Fruit fly (Drosophila melanogaster) whole organism, embryonic: ENCODE data around the gene CG6330.

Experiments used
- B-H1 ChIP-seq: fragments of 200-800 bp; sonication (Bioruptor generic); IDR thresholded peaks from 3 replicates; pipeline ENCODE4 v1.3.6; 2022; ENCODE audit warnings: missing biosample characterization, missing genetic modification characterization
- B-H2 ChIP-seq: fragments of 200-800 bp; sonication (Bioruptor generic); optimal IDR thresholded peaks from 2 replicates; lab custom pipeline; 2018; ENCODE audit warnings: missing biosample characterization, mild to moderate bottlenecking, missing genetic modification characterization
- CG10147 ChIP-seq: fragments of 200-800 bp; sonication (Bioruptor generic); optimal IDR thresholded peaks from 2 replicates; lab custom pipeline; 2019; ENCODE audit warnings: missing biosample characterization, mild to moderate bottlenecking, missing genetic modification characterization, moderate library complexity
- CG10543 ChIP-seq: fragments of 200-800 bp; sonication (Bioruptor generic); optimal IDR thresholded peaks from 3 replicates; lab custom pipeline; 2017; ENCODE audit warnings: missing biosample characterization, mild to moderate bottlenecking, missing genetic modification characterization, moderate library complexity
- CG10959 ChIP-seq: fragments of 200-800 bp; sonication (Bioruptor generic); IDR thresholded peaks from 2 replicates; pipeline ENCODE4 v1.3.6; 2022; ENCODE audit warnings: missing biosample characterization, missing genetic modification characterization
- CG11504 ChIP-seq: fragments of 200-800 bp; sonication (Bioruptor generic); optimal IDR thresholded peaks from 3 replicates; lab custom pipeline; 2019; ENCODE audit warnings: missing biosample characterization, mild to moderate bottlenecking, missing genetic modification characterization, moderate library complexity
- CG11560 ChIP-seq: fragments of 200-800 bp; sonication (Bioruptor generic); IDR thresholded peaks from 3 replicates; pipeline ENCODE4 v1.3.6; 2022; ENCODE audit warnings: missing biosample characterization, missing genetic modification characterization
- CG12942 ChIP-seq: fragments of 200-800 bp; sonication (Bioruptor generic); optimal IDR thresholded peaks from 3 replicates; lab custom pipeline; 2016; ENCODE audit warnings: missing biosample characterization, missing genetic modification characterization
- CG15696 ChIP-seq: fragments of 200-800 bp; sonication (Bioruptor generic); optimal IDR thresholded peaks from 2 replicates; lab custom pipeline; 2019; ENCODE audit warnings: missing biosample characterization, mild to moderate bottlenecking, missing genetic modification characterization, moderate library complexity
- CG17568 ChIP-seq: fragments of 200-800 bp; sonication (Bioruptor generic); optimal IDR thresholded peaks from 2 replicates; lab custom pipeline; 2018; ENCODE audit warnings: missing biosample characterization, mild to moderate bottlenecking, missing genetic modification characterization, moderate library complexity
- CG18764 ChIP-seq: fragments of 200-800 bp; sonication (Bioruptor generic); optimal IDR thresholded peaks from 3 replicates; lab custom pipeline; 2016; ENCODE audit warnings: missing biosample characterization, missing genetic modification characterization
- CG33213 ChIP-seq: fragments of 200-800 bp; sonication (Bioruptor generic); optimal IDR thresholded peaks from 3 replicates; lab custom pipeline; 2016; ENCODE audit warnings: missing biosample characterization, missing genetic modification characterization
- CG3838 ChIP-seq: fragments of 200-800 bp; sonication (Bioruptor generic); optimal IDR thresholded peaks from 3 replicates; lab custom pipeline; 2016; ENCODE audit warnings: missing biosample characterization, missing genetic modification characterization
- CG4282 ChIP-seq: fragments of 200-800 bp; sonication (Bioruptor generic); optimal IDR thresholded peaks from 2 replicates; lab custom pipeline; 2016; ENCODE audit warnings: missing biosample characterization, missing genetic modification characterization
- CG6791 ChIP-seq: fragments of 200-800 bp; sonication (Bioruptor generic); IDR thresholded peaks from 3 replicates; pipeline ENCODE4 v1.3.6; 2022; ENCODE audit warnings: missing biosample characterization, missing genetic modification characterization; ENCODE audit not compliant: partially characterized antibody
- CG7928 ChIP-seq: fragments of 200-800 bp; sonication (Bioruptor generic); optimal IDR thresholded peaks from 2 replicates; lab custom pipeline; 2017; ENCODE audit warnings: missing biosample characterization, mild to moderate bottlenecking, missing genetic modification characterization
- CG8290 ChIP-seq, 3 experiments: fragments of 200-800 bp; sonication (Bioruptor generic); optimal IDR thresholded peaks; 2 replicates each; lab custom pipeline; 2016 to 2019; ENCODE audit warnings: missing biosample characterization in 3 of 3, missing genetic modification characterization in 3 of 3, mild to moderate bottlenecking in 2 of 3, moderate library complexity in 1 of 3
- CG9876 ChIP-seq: fragments of 200-800 bp; sonication (Bioruptor generic); optimal IDR thresholded peaks from 2 replicates; lab custom pipeline; 2016; ENCODE audit warnings: missing biosample characterization, missing genetic modification characterization
- CHES-1-like ChIP-seq: fragments of 200-800 bp; sonication (Bioruptor generic); optimal IDR thresholded peaks from 2 replicates; lab custom pipeline; 2016; ENCODE audit warnings: missing biosample characterization, missing genetic modification characterization
- Chrac-16 ChIP-seq: fragments of 200-800 bp; sonication (Bioruptor generic); optimal IDR thresholded peaks from 3 replicates; lab custom pipeline; 2016; ENCODE audit warnings: missing biosample characterization, missing genetic modification characterization
- Gug ChIP-seq: fragments of 200-800 bp; sonication (Bioruptor generic); IDR thresholded peaks from 4 replicates; pipeline ENCODE4 v1.3.6; 2022; ENCODE audit warnings: missing biosample characterization, missing genetic modification characterization
- H15 ChIP-seq: fragments of 200-800 bp; sonication (Bioruptor generic); IDR thresholded peaks from 3 replicates; pipeline ENCODE4 v1.3.6; 2022; ENCODE audit warnings: missing biosample characterization, missing genetic modification characterization
- MTF-1 ChIP-seq: fragments of 200-800 bp; sonication (Bioruptor generic); optimal IDR thresholded peaks from 2 replicates; lab custom pipeline; 2018; ENCODE audit warnings: missing biosample characterization, mild to moderate bottlenecking, missing genetic modification characterization, borderline replicate concordance
- Mad ChIP-seq: fragments of 200-800 bp; sonication (Bioruptor generic); optimal IDR thresholded peaks from 2 replicates; lab custom pipeline; 2016; ENCODE audit warnings: missing biosample characterization, missing genetic modification characterization
- Mrtf ChIP-seq: fragments of 200-800 bp; sonication (Bioruptor generic); IDR thresholded peaks from 3 replicates; pipeline ENCODE4 v1.3.6; 2022; ENCODE audit warnings: missing biosample characterization, missing genetic modification characterization
- PHDP ChIP-seq: fragments of 200-800 bp; sonication (Bioruptor generic); optimal IDR thresholded peaks from 3 replicates; lab custom pipeline; 2018; ENCODE audit warnings: missing biosample characterization, mild to moderate bottlenecking, missing genetic modification characterization, moderate library complexity
- Scr ChIP-seq: fragments of 200-800 bp; sonication (Bioruptor generic); IDR thresholded peaks from 2 replicates; pipeline ENCODE4 v1.3.6; 2022; ENCODE audit warnings: missing biosample characterization, missing genetic modification characterization; ENCODE audit not compliant: partially characterized antibody
- Sin3A ChIP-seq: fragments of >200 bp; optimal IDR thresholded peaks from 2 replicates; lab custom pipeline; 2018
- Stat92E ChIP-seq, 3 experiments: fragments of >200 bp in 2 of 3; fragments of 200-800 bp in 1 of 3; sonication (Bioruptor generic) in 1 of 3; optimal IDR thresholded peaks; 2 replicates each; lab custom pipeline; 2017 to 2019; ENCODE audit warnings: missing biosample characterization in 3 of 3, missing genetic modification characterization in 3 of 3, mild to moderate bottlenecking in 1 of 3, moderate library complexity in 1 of 3
- aop ChIP-seq: fragments of 200-800 bp; sonication (Bioruptor generic); IDR thresholded peaks from 2 replicates; pipeline ENCODE4 v1.3.6; 2022; ENCODE audit warnings: missing biosample characterization, missing genetic modification characterization
- ase ChIP-seq: fragments of 200-800 bp; sonication (Bioruptor generic); IDR thresholded peaks from 3 replicates; pipeline ENCODE4 v1.3.6; 2022; ENCODE audit warnings: missing biosample characterization, missing genetic modification characterization
- bab2 ChIP-seq: fragments of 200-800 bp; sonication (Bioruptor generic); optimal IDR thresholded peaks from 2 replicates; lab custom pipeline; 2016; ENCODE audit warnings: missing biosample characterization, missing genetic modification characterization
- chinmo ChIP-seq: fragments of 200-800 bp; sonication (Bioruptor generic); IDR thresholded peaks from 4 replicates; pipeline ENCODE4 v1.3.6; 2022; ENCODE audit warnings: missing biosample characterization, missing genetic modification characterization; ENCODE audit not compliant: partially characterized antibody
- cwo ChIP-seq: fragments of 200-800 bp; sonication (Bioruptor generic); optimal IDR thresholded peaks from 3 replicates; lab custom pipeline; 2017; ENCODE audit warnings: missing biosample characterization, missing genetic modification characterization, mild to moderate bottlenecking, moderate library complexity, missing genetic modification reagents
- ftz-f1 ChIP-seq: fragments of 200-800 bp; sonication (Bioruptor generic); optimal IDR thresholded peaks from 2 replicates; lab custom pipeline; 2016; ENCODE audit warnings: missing biosample characterization, missing genetic modification characterization
- grau ChIP-seq: fragments of 200-800 bp; optimal IDR thresholded peaks from 3 replicates; lab custom pipeline; 2019; ENCODE audit warnings: missing biosample characterization, mild to moderate bottlenecking, missing genetic modification characterization, moderate library complexity
- kni ChIP-seq: fragments of 200-800 bp; sonication (Bioruptor generic); optimal IDR thresholded peaks from 3 replicates; lab custom pipeline; 2017; ENCODE audit warnings: mild to moderate bottlenecking, missing biosample characterization, missing genetic modification reagents, missing genetic modification characterization
- lola ChIP-seq, 3 experiments: fragments of >200 bp in 2 of 3; fragments of 200-800 bp in 1 of 3; sonication (Bioruptor generic) in 1 of 3; optimal IDR thresholded peaks; 2 replicates each; lab custom pipeline; 2017 to 2019; ENCODE audit warnings: missing biosample characterization in 3 of 3, missing genetic modification characterization in 3 of 3, mild to moderate bottlenecking in 1 of 3, moderate library complexity in 1 of 3
- lov ChIP-seq, 2 experiments: fragments of 200-800 bp in 1 of 2; fragments of >200 bp in 1 of 2; sonication (Bioruptor generic) in 1 of 2; IDR thresholded peaks in 1 of 2; optimal IDR thresholded peaks in 1 of 2; 2 replicates in 1 of 2; 3 replicates in 1 of 2; pipeline versions ENCODE4 v1.3.6 to Lab custom; 2017 to 2022; ENCODE audit warnings: missing biosample characterization in 1 of 2, missing genetic modification characterization in 1 of 2
- pho ChIP-seq: fragments of 200-800 bp; sonication (Bioruptor generic); optimal IDR thresholded peaks from 2 replicates; lab custom pipeline; 2016; ENCODE audit warnings: missing biosample characterization, missing genetic modification characterization
- pnt ChIP-seq: fragments of 200-800 bp; sonication (Bioruptor generic); optimal IDR thresholded peaks from 3 replicates; lab custom pipeline; 2016; ENCODE audit warnings: missing biosample characterization, missing genetic modification characterization
- run ChIP-seq: fragments of 200-800 bp; sonication (Bioruptor generic); optimal IDR thresholded peaks from 3 replicates; lab custom pipeline; 2018; ENCODE audit warnings: missing biosample characterization, mild to moderate bottlenecking, missing genetic modification characterization
- scrt ChIP-seq: fragments of 200-800 bp; sonication (Bioruptor generic); optimal IDR thresholded peaks from 2 replicates; lab custom pipeline; 2018; ENCODE audit warnings: missing biosample characterization, mild to moderate bottlenecking, missing genetic modification characterization, moderate library complexity
- sim ChIP-seq: fragments of 200-800 bp; sonication (Bioruptor generic); IDR thresholded peaks from 2 replicates; pipeline ENCODE4 v1.3.6; 2022; ENCODE audit warnings: missing biosample characterization, missing genetic modification characterization
- sima ChIP-seq: fragments of 200-800 bp; sonication (Bioruptor generic); optimal IDR thresholded peaks from 2 replicates; lab custom pipeline; 2016; ENCODE audit warnings: missing biosample characterization, missing genetic modification characterization
- so ChIP-seq: fragments of 200-800 bp; sonication (Bioruptor generic); IDR thresholded peaks from 3 replicates; pipeline ENCODE4 v1.3.6; 2022; ENCODE audit warnings: missing biosample characterization, missing genetic modification characterization
- ssp ChIP-seq: fragments of 200-800 bp; sonication (Bioruptor generic); IDR thresholded peaks from 2 replicates; pipeline ENCODE4 v1.3.6; 2022; ENCODE audit warnings: missing biosample characterization, missing genetic modification characterization
- tio ChIP-seq: fragments of 200-800 bp; sonication (Bioruptor generic); optimal IDR thresholded peaks from 2 replicates; lab custom pipeline; 2017; ENCODE audit warnings: missing biosample characterization, missing genetic modification characterization, inconsistent platforms
- toy ChIP-seq: fragments of 200-800 bp; sonication (Bioruptor generic); IDR thresholded peaks from 2 replicates; pipeline ENCODE4 v1.3.6; 2022; ENCODE audit warnings: missing biosample characterization, missing genetic modification characterization
- tup ChIP-seq: fragments of 200-800 bp; sonication (Bioruptor generic); optimal IDR thresholded peaks from 2 replicates; lab custom pipeline; 2016; ENCODE audit warnings: missing biosample characterization, mild to moderate bottlenecking, missing genetic modification characterization, moderate library complexity
- wek ChIP-seq: fragments of 200-800 bp; sonication (Bioruptor generic); optimal IDR thresholded peaks from 3 replicates; lab custom pipeline; 2018; ENCODE audit warnings: missing biosample characterization, mild to moderate bottlenecking, missing genetic modification characterization, moderate library complexity

CG6330 gene

DNA sequence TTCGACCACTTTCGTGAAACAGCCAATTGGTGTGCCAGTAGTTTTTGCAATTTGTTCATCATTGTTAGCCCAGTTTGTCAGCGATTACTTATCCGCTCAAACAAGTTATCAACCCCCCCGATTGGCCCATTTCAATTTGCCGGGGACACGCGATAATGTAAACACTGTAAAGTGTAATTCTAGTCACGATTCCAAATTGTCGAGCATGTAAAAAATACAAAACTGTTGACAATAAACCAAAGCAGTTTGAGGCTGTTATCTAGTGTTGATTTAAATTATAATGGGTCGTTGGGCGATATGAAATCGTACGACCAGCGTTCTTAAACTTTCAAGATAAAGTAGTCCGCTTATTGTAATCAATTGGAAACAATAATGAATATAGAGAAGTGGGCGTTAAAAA lies 29.2 kb upstream of the CG6330 start (continued):
- TF ChIP-seq Scr (GFP tag; lab: Robert Waterston, UW) (no peak), Gug (GFP tag; lab: Robert Waterston, UW) (no peak), CG11504 (tag; lab: Kevin White, UChicago) (no peak), lov (optimal IDR thresholded peaks at IDR 0.05; lab: Kevin White, UChicago) (no peak), lov (GFP tag; IDR thresholded peaks at IDR 0.05; lab: Robert Waterston, UW) (no peak), run (tag; lab: Kevin White, UChicago) (no peak), CG18764 (GFP tag; lab: Kevin White, UChicago) (no peak), CG11560 (tag; lab: Robert Waterston, UW) (no peak), chinmo (GFP tag; lab: Robert Waterston, UW) (no peak), CG15696 (tag; lab: Kevin White, UChicago) (no peak), CG33213 (no peak), kni (no peak), scrt (GFP tag; lab: Kevin White, UChicago) (no peak), Mad (GFP tag; lab: Kevin White, UChicago) (no peak), bab2 (GFP tag; lab: Kevin White, UChicago) (no peak), CG10959 (GFP tag; lab: Robert Waterston, UW) (no peak), B-H2 (peak; percentile 3), Stat92E (GFP tag; optimal IDR thresholded peaks at IDR 0.05; lab: Kevin White, UChicago) (no peak), ftz-f1 (GFP tag; lab: Kevin White, UChicago) (no peak), Chrac-16 (GFP tag; lab: Kevin White, UChicago) (no peak), PHDP (tag; lab: Kevin White, UChicago) (no peak), CG7928 (GFP tag; lab: Kevin White, UChicago) (no peak), CG8290 (GFP tag; optimal IDR thresholded peaks at IDR 0.05; lab: Kevin White, UChicago) (no peak), CG8290 (tag; optimal IDR thresholded peaks at IDR 0.05; lab: Kevin White, UChicago) (peak in 1 of 2 experiments; percentile 8), CG4282 (GFP tag; lab: Kevin White, UChicago) (no peak), pnt (no peak), CG10543 (GFP tag; lab: Kevin White, UChicago) (peak; percentile 32), ase (GFP tag; lab: Robert Waterston, UW) (no peak), cwo (GFP tag; lab: Kevin White, UChicago) (peak; percentile 60), CG3838 (GFP tag; lab: Kevin White, UChicago) (no peak), Sin3A (lab: Kevin White, UChicago) (no peak), ssp (no peak), so (GFP tag; lab: Robert Waterston, UW) (no peak), tup (GFP tag; lab: Kevin White, UChicago) (no peak), lola (GFP tag; optimal IDR thresholded peaks at IDR 0.05; lab: Kevin White, UChicago) (no peak), CG12942 (no peak), pho (no peak), B-H1 (GFP tag; lab: Robert Waterston, UW) (no peak), CHES-1-like (no peak), wek (no peak), tio (GFP tag; lab: Kevin White, UChicago) (no peak), CG10147 (GFP tag; lab: Kevin White, UChicago) (no peak), sim (GFP tag; lab: Robert Waterston, UW) (no peak), CG6791 (GFP tag; lab: Robert Waterston, UW) (no peak), Mrtf (GFP tag; lab: Robert Waterston, UW) (no peak), toy (GFP tag; lab: Robert Waterston, UW) (no peak), grau (no peak), sima (GFP tag; lab: Kevin White, UChicago) (no peak), CG9876 (GFP tag; lab: Kevin White, UChicago) (no peak), aop (GFP tag; lab: Robert Waterston, UW) (no peak), CG17568 (GFP tag; lab: Kevin White, UChicago) (no peak), H15 (no peak), MTF-1 (GFP tag; lab: Kevin White, UChicago) (no peak)
